Worm (Caenorhabditis elegans): ENCODE measurements around the gene K04G7.1.

Gene K04G7.1

ce11 chrIII:7198838-7199237 is 36.3 kb downstream of the K04G7.1 start, which contains the start of gene pfd-5:
Gene pfd-5 (minus strand): TSS chrIII:7198884.
- peak; percentile 72 for TF ChIP-seq swsn-7 (tag; optimal IDR thresholded peaks at IDR 0.05)
- peak; percentile 76 for TF ChIP-seq fkh-4 (tag; optimal IDR thresholded peaks at IDR 0.05; ENCODE audit: borderline replicate concordance)
- TF ChIP-seq mep-1 (tag; optimal IDR thresholded peaks at IDR 0.05) = peak; percentile 79
- peak; percentile 46 to 66 (median 51) for TF ChIP-seq ceh-82 (tag; optimal IDR thresholded peaks at IDR 0.05)
- no peak for TF ChIP-seq zip-4 (GFP tag; optimal IDR thresholded peaks at IDR 0.05)
- peak; percentile 34; the same call in 1 of the 2 replicates for TF ChIP-seq ceh-88 (GFP tag; IDR thresholded peaks at IDR 0.05)
- peak; percentile 67 for TF ChIP-seq isw-1 (GFP tag; IDR thresholded peaks at IDR 0.05)
- peak; percentile 10 for TF ChIP-seq F16B12.6 (tag; optimal IDR thresholded peaks at IDR 0.05)
- peak; percentile 97 for TF ChIP-seq rnt-1 (tag; optimal IDR thresholded peaks at IDR 0.05)
- TF ChIP-seq lsy-2 (tag; optimal IDR thresholded peaks at IDR 0.05) = peak; percentile 82 to 84
- peak; percentile 77 for TF ChIP-seq nhr-19 (GFP tag; conservative IDR thresholded peaks at IDR 0.05)
- peak; percentile 51 for TF ChIP-seq unc-86 (tag; optimal IDR thresholded peaks at IDR 0.05)
- TF ChIP-seq nhr-237 (tag; optimal IDR thresholded peaks at IDR 0.05) = no peak
- peak; percentile 76 for TF ChIP-seq lin-14 (GFP tag; optimal IDR thresholded peaks at IDR 0.05)
- TF ChIP-seq pax-3 (tag; optimal IDR thresholded peaks at IDR 0.05) = peak; percentile 81
- TF ChIP-seq dsc-1 (tag; optimal IDR thresholded peaks at IDR 0.05) = peak; percentile 77
- TF ChIP-seq mdl-1 (tag; optimal IDR thresholded peaks at IDR 0.05) = peak in 1 of 2 experiments; percentile 36
- TF ChIP-seq egl-13 (tag; optimal IDR thresholded peaks at IDR 0.05) = peak; percentile 81
- TF ChIP-seq blmp-1 (tag; optimal IDR thresholded peaks at IDR 0.05) = peak; percentile 49
- TF ChIP-seq alr-1 (tag; optimal IDR thresholded peaks at IDR 0.05; ENCODE audit: borderline replicate concordance) = no peak
- TF ChIP-seq lin-35 (GFP tag; optimal IDR thresholded peaks at IDR 0.05) = peak; percentile 96 to 97
- TF ChIP-seq nhr-85 (tag) = peak; percentile 91
- TF ChIP-seq snu-23 (GFP tag; optimal IDR thresholded peaks at IDR 0.05) = peak; percentile 74
- TF ChIP-seq unc-98 (GFP tag; IDR thresholded peaks at IDR 0.05) = peak; percentile 64
- TF ChIP-seq C16A3.4 (tag; optimal IDR thresholded peaks at IDR 0.05) = peak; percentile 37
- no peak for TF ChIP-seq aly-2 (tag; optimal IDR thresholded peaks at IDR 0.05)
- TF ChIP-seq mab-9 (GFP tag; IDR thresholded peaks at IDR 0.05) = no peak
- TF ChIP-seq mef-2 (tag; optimal IDR thresholded peaks at IDR 0.05) = no peak
- peak; percentile 12 for TF ChIP-seq unc-130 (tag; optimal IDR thresholded peaks at IDR 0.05)
- peak; percentile 51 for TF ChIP-seq skn-1 (tag; optimal IDR thresholded peaks at IDR 0.05)
- TF ChIP-seq efl-3 (GFP tag; optimal IDR thresholded peaks at IDR 0.05) = no peak
- TF ChIP-seq pag-3 (tag; optimal IDR thresholded peaks at IDR 0.05; ENCODE audit: borderline replicate concordance, insufficient read depth) = peak; percentile 4
- peak; percentile 25 for TF ChIP-seq lin-15B (tag; optimal IDR thresholded peaks at IDR 0.05)
- TF ChIP-seq vab-15 (tag; optimal IDR thresholded peaks at IDR 0.05) = no peak
- TF ChIP-seq fos-1 (tag; optimal IDR thresholded peaks at IDR 0.05) = peak; percentile 17
- TF ChIP-seq lir-3 (tag; optimal IDR thresholded peaks at IDR 0.05; ENCODE audit: poor library complexity) = peak; percentile 94
- no peak for TF ChIP-seq grh-1 (GFP tag; IDR thresholded peaks at IDR 0.05)
- TF ChIP-seq C04F5.9 (tag; optimal IDR thresholded peaks at IDR 0.05) = peak; percentile 47
- TF ChIP-seq nhr-90 (tag; optimal IDR thresholded peaks at IDR 0.05; ENCODE audit: poor library complexity) = peak; percentile 84
- TF ChIP-seq tbx-2 (tag; optimal IDR thresholded peaks at IDR 0.05) = peak; percentile 81
- peak; percentile 85 for TF ChIP-seq nhr-47 (tag; optimal IDR thresholded peaks at IDR 0.05)
- TF ChIP-seq nhr-12 (tag; optimal IDR thresholded peaks at IDR 0.05) = no peak
- no peak for TF ChIP-seq zag-1 (tag; optimal IDR thresholded peaks at IDR 0.05)
- peak; percentile 93 for TF ChIP-seq ceh-90 (tag; optimal IDR thresholded peaks at IDR 0.05)
- TF ChIP-seq sox-4 (tag; optimal IDR thresholded peaks at IDR 0.05) = peak; percentile 65
- peak; percentile 82 for TF ChIP-seq nhr-71 (tag; optimal IDR thresholded peaks at IDR 0.05)
- TF ChIP-seq nhr-28 (tag; optimal IDR thresholded peaks at IDR 0.05) = no peak
- no peak for TF ChIP-seq unc-62 (GFP tag; optimal IDR thresholded peaks at IDR 0.05)
- peak; percentile 67 for TF ChIP-seq nhr-20 (tag; optimal IDR thresholded peaks at IDR 0.05)
- TF ChIP-seq elt-3 (tag; optimal IDR thresholded peaks at IDR 0.05) = no peak
- TF ChIP-seq elt-2 (tag; optimal IDR thresholded peaks at IDR 0.05) = peak; percentile 43
- TF ChIP-seq snpc-4 (tag; optimal IDR thresholded peaks at IDR 0.05) = peak; percentile 36

All from whole organism, L1 larva.